Worm (Caenorhabditis elegans) whole organism, early embryonic: ENCODE measurements around the gene ife-4.

Experiments
- B0310.2 ChIP-seq: sonication (generic microtip); optimal IDR thresholded peaks from 2 replicates; lab custom pipeline; 2016; ENCODE audit warnings: mild to moderate bottlenecking, missing genetic modification characterization, missing compliant biosample characterization
- F13C5.2 ChIP-seq: sonication (generic microtip); optimal IDR thresholded peaks from 2 replicates; lab custom pipeline; 2017; ENCODE audit warnings: mild to moderate bottlenecking, missing genetic modification characterization, inconsistent platforms, missing compliant biosample characterization
- aly-1 ChIP-seq: sonication (generic microtip); optimal IDR thresholded peaks from 2 replicates; lab custom pipeline; 2016; ENCODE audit warnings: missing genetic modification characterization, missing compliant biosample characterization
- ama-1 ChIP-seq: fragments of 150-350 bp; optimal IDR thresholded peaks from 2 replicates; lab custom pipeline; 2014
- ceh-13 ChIP-seq: fragments of 200-800 bp; sonication (Bioruptor generic); optimal IDR thresholded peaks from 2 replicates; lab custom pipeline; 2018; ENCODE audit warnings: mild to moderate bottlenecking, missing genetic modification characterization, missing compliant biosample characterization
- ceh-36 ChIP-seq: sonication (generic microtip); optimal IDR thresholded peaks from 2 replicates; lab custom pipeline; 2016; ENCODE audit warnings: missing genetic modification characterization, inconsistent platforms, missing compliant biosample characterization
- ets-7 ChIP-seq: sonication (generic microtip); optimal IDR thresholded peaks from 2 replicates; lab custom pipeline; 2016; ENCODE audit warnings: missing genotype, missing genetic modification characterization, missing compliant biosample characterization
- flt-1 ChIP-seq: fragments of 200-800 bp; sonication (Bioruptor generic); IDR thresholded peaks from 2 replicates; pipeline ENCODE4 v1.3.6; 2022; ENCODE audit warnings: missing genetic modification characterization, missing compliant biosample characterization
- hmbx-1 ChIP-seq: sonication (generic microtip); optimal IDR thresholded peaks from 2 replicates; lab custom pipeline; 2016; ENCODE audit warnings: mild to moderate bottlenecking, missing genetic modification characterization, missing compliant biosample characterization
- hmg-4 ChIP-seq: fragments of 200-800 bp; sonication (Bioruptor generic); optimal IDR thresholded peaks from 2 replicates; lab custom pipeline; 2018; ENCODE audit warnings: mild to moderate bottlenecking, missing genetic modification characterization, missing compliant biosample characterization
- hnd-1 ChIP-seq: sonication (generic microtip); optimal IDR thresholded peaks from 2 replicates; lab custom pipeline; 2016; ENCODE audit warnings: missing genetic modification characterization, missing compliant biosample characterization
- pes-1 ChIP-seq: fragments of 200-800 bp; sonication (Bioruptor generic); IDR thresholded peaks from 2 replicates; pipeline ENCODE4 v1.3.6; 2022; ENCODE audit warnings: missing genetic modification reagents, missing genetic modification characterization, missing compliant biosample characterization
- scrt-1 ChIP-seq: fragments of 200-800 bp; sonication (Bioruptor generic); IDR thresholded peaks from 2 replicates; pipeline ENCODE4 v1.3.6; 2022; ENCODE audit warnings: missing genetic modification characterization, missing compliant biosample characterization
- sea-1 ChIP-seq: fragments of 200-800 bp; sonication (Bioruptor generic); conservative IDR thresholded peaks from 2 replicates; pipeline ENCODE4 v1.3.6; 2022; ENCODE audit warnings: missing genetic modification characterization, missing compliant biosample characterization
- tbx-11 ChIP-seq: fragments of 200-800 bp; sonication (Bioruptor generic); IDR thresholded peaks from 2 replicates; pipeline ENCODE4 v1.3.6; 2022; ENCODE audit warnings: missing genetic modification characterization, missing compliant biosample characterization
- tbx-37 ChIP-seq: fragments of 200-800 bp; sonication (Bioruptor generic); conservative IDR thresholded peaks from 2 replicates; pipeline ENCODE4 v1.3.6; 2022; ENCODE audit warnings: missing genetic modification reagents, missing genetic modification characterization, missing compliant biosample characterization
- tra-4 ChIP-seq: sonication (generic microtip); optimal IDR thresholded peaks from 2 replicates; lab custom pipeline; 2017; ENCODE audit warnings: missing genetic modification characterization, missing compliant biosample characterization

ife-4 gene

DNA sequence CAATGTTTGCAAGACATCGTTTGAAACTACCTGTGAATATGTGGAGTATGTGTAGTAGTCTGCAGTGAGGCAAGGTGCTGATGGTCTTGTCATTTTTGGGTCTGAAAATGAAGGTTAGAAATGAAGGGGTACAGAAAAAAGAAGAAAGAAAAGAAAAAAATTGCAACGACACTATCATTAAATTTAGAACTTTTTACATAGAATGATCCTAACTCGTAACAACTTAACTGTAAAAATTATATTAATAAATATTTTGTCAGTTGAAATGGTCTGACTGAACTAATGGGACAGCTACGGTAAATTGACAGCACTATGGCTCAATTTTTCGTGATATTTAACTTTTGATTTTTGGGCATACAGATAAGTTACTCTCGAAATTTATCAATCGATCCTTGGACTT lies 15.3 kb downstream of the ife-4 start, which contains the start of gene C05D9.7:
TSS of gene C05D9.7 (minus strand) at position 101 of the 400 bp plus-strand sequence.
- TF ChIP-seq ceh-13 (no peak), ceh-36 (tag; lab: Kevin White, UChicago) (no peak), ets-7 (tag; lab: Kevin White, UChicago) (no peak), aly-1 (no peak)

DNA sequence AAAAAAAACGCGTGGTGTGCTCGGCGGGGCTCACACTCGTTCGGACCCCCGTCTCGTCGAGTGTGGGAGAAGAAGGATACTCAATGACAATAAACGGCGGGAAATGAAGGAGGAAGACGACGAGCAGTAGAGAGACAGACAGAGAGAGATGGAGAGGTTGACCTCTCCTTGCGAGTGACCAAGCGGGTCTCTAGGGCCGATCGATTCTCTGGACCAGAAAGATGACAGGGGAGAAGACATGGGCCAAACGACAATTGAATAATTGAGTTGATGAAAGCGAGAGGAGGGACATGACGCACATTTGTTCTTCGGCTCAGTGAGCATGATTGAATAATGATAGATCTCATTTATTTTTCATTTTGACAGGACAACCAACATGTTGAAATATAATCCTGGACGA lies 16.3 kb downstream of the ife-4 start:
- no peak for TF ChIP-seq ceh-13
- no peak for TF ChIP-seq hmbx-1
- TF ChIP-seq ceh-36 (tag; lab: Kevin White, UChicago) = no peak
- TF ChIP-seq pes-1 (GFP tag; lab: Robert Waterston, UW) = no peak
- no peak for TF ChIP-seq tra-4 (tag; lab: Kevin White, UChicago)
- TF ChIP-seq flt-1 = peak; percentile 19; the same call in 1 of the 2 replicates
- 0 out of 2 replicates have a peak, but pooled peaks have one; percentile 49 for TF ChIP-seq scrt-1 (GFP tag; lab: Robert Waterston, UW)
- TF ChIP-seq B0310.2 (tag; lab: Kevin White, UChicago) = no peak
- TF ChIP-seq ama-1 = no peak
- peak; percentile 72 for TF ChIP-seq aly-1
- peak; percentile 76 for TF ChIP-seq hmg-4 (GFP tag; lab: Kevin White, UChicago)
- peak; percentile 54 for TF ChIP-seq F13C5.2
- TF ChIP-seq tbx-11 (GFP tag; lab: Robert Waterston, UW) = no peak

DNA sequence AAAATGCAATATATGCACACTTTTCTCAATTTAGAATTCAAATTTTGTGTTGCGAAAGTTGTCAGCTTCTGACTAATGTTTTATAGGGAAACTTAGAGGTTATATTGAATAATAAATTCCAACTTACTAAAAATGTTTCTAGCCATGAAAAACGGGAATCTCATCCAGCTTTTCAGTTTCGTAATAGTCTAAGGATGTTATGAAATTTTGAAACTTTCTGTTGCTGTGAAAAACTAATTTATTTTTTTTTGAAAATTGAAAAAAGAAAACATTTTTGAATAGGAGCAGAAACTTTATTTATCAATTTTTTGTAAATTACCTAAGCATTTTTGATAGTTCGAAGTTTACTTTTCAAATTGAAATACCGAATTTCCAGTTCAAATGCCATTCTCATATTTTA lies 17.6 kb downstream of the ife-4 start:
- TF ChIP-seq ets-7 (tag; lab: Kevin White, UChicago) (no peak), hmbx-1 (no peak), sea-1 (GFP tag; lab: Robert Waterston, UW) (no peak), ceh-36 (tag; lab: Kevin White, UChicago) (no peak), hmg-4 (GFP tag; lab: Kevin White, UChicago) (no peak), flt-1 (no peak), tbx-37 (GFP tag; lab: Robert Waterston, UW) (no peak), ceh-13 (no peak), B0310.2 (tag; lab: Kevin White, UChicago) (no peak), scrt-1 (GFP tag; lab: Robert Waterston, UW) (no peak), aly-1 (no peak), F13C5.2 (no peak), ama-1 (no peak), hnd-1 (no peak), pes-1 (GFP tag; lab: Robert Waterston, UW) (no peak), tra-4 (tag; lab: Kevin White, UChicago) (no peak)

DNA sequence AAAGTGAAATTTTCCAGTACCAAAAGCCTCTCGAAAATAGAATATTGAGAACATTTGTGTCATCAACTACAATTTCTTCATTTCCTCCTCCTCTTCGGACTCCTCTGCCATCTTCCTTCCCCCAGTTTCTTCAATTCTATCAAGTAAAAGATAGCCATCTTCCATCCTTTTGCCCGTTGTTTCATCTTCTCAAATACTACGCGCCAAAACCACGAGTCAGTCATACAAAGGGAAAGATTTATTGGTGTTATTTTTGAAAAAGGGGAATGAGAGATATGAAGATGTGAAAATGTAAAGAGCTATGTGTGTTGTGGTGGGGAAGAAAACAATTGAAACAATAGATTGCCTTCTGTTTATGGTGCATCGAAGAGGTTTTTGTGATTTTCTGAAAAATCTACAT lies 18.2 kb downstream of the ife-4 start:
- TF ChIP-seq tra-4 (tag; lab: Kevin White, UChicago) (no peak), ama-1 (no peak), sea-1 (GFP tag; lab: Robert Waterston, UW) (no peak), hmbx-1 (no peak), pes-1 (GFP tag; lab: Robert Waterston, UW) (no peak), aly-1 (no peak), flt-1 (no peak), hnd-1 (no peak), B0310.2 (tag; lab: Kevin White, UChicago) (no peak), F13C5.2 (no peak), tbx-11 (GFP tag; lab: Robert Waterston, UW) (no peak)

DNA sequence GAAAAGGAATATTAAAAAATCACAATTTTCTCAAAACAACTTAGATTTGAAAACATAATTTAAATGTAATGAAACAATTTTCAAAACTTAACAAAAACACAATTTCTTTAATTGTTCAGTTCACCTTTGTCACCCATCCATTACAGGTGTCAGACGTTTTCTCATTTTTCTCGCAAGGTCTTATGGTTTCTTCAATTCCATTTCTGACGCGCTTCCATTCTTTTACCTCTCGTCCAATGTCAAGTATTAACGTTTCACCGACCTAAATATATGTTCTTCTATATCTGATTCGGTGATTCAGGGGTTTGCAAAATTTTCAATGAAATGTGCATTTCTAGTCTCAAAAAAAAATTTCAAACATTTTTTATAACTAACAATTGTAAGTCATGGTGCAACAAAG lies 19.5 kb downstream of the ife-4 start:
- TF ChIP-seq tbx-11 (GFP tag; lab: Robert Waterston, UW) = no peak
- TF ChIP-seq hmg-4 (GFP tag; lab: Kevin White, UChicago) = no peak
- no peak for TF ChIP-seq pes-1 (GFP tag; lab: Robert Waterston, UW)
- TF ChIP-seq sea-1 (GFP tag; lab: Robert Waterston, UW) = no peak
- TF ChIP-seq hnd-1 = no peak
- TF ChIP-seq F13C5.2 = no peak

DNA sequence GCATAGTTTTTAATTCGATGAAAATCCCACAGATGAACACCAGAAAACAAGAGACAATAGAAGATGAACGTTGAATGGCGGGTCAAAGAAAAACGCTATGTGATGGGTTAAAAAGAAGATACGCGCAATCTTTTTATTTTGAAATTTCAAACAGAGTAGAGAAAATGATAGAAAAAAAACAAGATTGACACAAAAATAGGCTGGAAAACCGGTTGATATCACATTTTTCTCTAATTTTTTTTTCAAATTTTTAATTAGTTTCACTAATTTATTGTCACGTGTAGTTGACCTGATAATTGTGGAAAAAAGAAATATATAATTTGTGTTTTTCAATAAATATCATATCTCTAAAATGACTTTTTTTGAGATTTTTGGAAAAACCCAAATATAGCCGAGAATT lies 20.1 kb downstream of the ife-4 start, which contains the start of gene C05D9.9:
TSS of gene C05D9.9 (minus strand) at position 101 of the 400 bp plus-strand sequence.
- TF ChIP-seq scrt-1 (GFP tag; lab: Robert Waterston, UW) = no peak
- no peak for TF ChIP-seq hmbx-1
- no peak for TF ChIP-seq B0310.2 (tag; lab: Kevin White, UChicago)
- TF ChIP-seq F13C5.2 = no peak
- no peak for TF ChIP-seq hmg-4 (GFP tag; lab: Kevin White, UChicago)
- no peak for TF ChIP-seq tbx-11 (GFP tag; lab: Robert Waterston, UW)
- TF ChIP-seq ama-1 = no peak
- TF ChIP-seq sea-1 (GFP tag; lab: Robert Waterston, UW) = no peak
- TF ChIP-seq tra-4 (tag; lab: Kevin White, UChicago) = no peak
- TF ChIP-seq ets-7 (tag; lab: Kevin White, UChicago) = no peak

DNA sequence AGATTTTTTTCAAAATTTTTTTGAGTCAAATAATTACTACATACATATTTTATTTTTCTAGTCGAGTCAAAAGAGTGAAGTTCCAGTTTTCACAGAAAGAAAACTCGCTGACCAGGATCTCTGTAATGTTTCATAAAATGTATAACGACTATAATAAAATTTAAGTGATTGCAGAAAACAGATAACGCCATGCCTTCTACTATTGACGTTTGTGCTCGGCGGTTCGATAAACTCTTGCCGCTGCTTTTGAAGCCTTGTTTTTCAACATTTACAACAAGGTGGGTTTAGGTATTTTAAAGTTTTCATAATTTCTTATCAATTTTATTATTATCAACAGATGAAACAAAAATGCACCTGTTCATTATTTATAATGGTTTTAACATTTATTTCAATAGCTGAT lies 21.4 kb downstream of the ife-4 start, which contains the start of gene lmp-2:
TSS of gene lmp-2 (plus strand) at position 190 of the 400 bp plus-strand sequence.
- TF ChIP-seq F13C5.2 (no peak), hmg-4 (GFP tag; lab: Kevin White, UChicago) (no peak), hnd-1 (no peak), tbx-37 (GFP tag; lab: Robert Waterston, UW) (no peak), hmbx-1 (no peak), tra-4 (tag; lab: Kevin White, UChicago) (no peak), ceh-36 (tag; lab: Kevin White, UChicago) (no peak), scrt-1 (GFP tag; lab: Robert Waterston, UW) (no peak), ceh-13 (no peak), tbx-11 (GFP tag; lab: Robert Waterston, UW) (no peak), pes-1 (GFP tag; lab: Robert Waterston, UW) (no peak), sea-1 (GFP tag; lab: Robert Waterston, UW) (no peak), ets-7 (tag; lab: Kevin White, UChicago) (no peak), ama-1 (no peak)

DNA sequence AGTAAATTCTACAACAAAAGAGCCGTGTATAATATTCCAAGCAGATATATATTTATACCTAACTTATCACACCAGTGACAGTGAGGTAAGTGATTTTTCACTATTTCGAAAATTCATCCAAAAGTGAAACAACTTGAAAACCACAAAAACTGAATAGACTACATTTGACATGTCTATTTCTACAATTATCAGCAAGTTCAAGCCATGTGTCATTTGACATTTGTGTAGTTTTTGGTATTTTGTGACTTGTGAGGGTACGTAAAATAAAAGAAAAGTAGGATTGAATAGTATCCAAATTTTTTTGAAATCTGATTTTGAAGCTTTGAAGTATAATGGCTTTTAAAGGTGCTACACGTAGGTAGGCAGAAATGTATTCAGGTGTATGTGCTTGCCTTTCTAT lies 22.2 kb downstream of the ife-4 start:
- TF ChIP-seq ceh-13 (no peak), sea-1 (GFP tag; lab: Robert Waterston, UW) (no peak), pes-1 (GFP tag; lab: Robert Waterston, UW) (no peak), F13C5.2 (no peak), ceh-36 (tag; lab: Kevin White, UChicago) (no peak), aly-1 (no peak), tbx-11 (GFP tag; lab: Robert Waterston, UW) (no peak), ets-7 (tag; lab: Kevin White, UChicago) (no peak), scrt-1 (GFP tag; lab: Robert Waterston, UW) (no peak), hmbx-1 (no peak), ama-1 (no peak), flt-1 (no peak), tbx-37 (GFP tag; lab: Robert Waterston, UW) (no peak), tra-4 (tag; lab: Kevin White, UChicago) (no peak), hmg-4 (GFP tag; lab: Kevin White, UChicago) (no peak), B0310.2 (tag; lab: Kevin White, UChicago) (no peak), hnd-1 (no peak)
